Worm (Caenorhabditis elegans): ENCODE measurements around the gene srx-4.

DNA sequence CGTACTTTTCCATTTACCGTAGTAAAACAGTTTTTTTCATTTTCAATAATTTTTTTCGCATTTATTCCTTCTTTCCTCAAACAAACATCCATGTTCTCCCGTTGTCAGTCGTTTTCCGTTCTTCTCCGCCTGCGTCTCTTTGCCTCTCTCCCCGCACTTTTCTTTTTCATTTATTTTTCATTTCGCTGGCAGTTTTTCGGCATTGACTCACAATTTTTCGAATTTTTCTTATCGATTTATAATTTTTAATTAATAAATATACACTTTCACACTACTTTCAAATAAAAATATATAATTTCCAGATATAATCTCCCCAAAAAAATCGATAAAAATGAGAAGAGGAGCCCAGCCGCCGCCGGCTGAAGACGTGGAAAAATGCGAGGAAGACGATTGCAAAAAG is 5.2 kb downstream of the srx-4 start, which contains the start of gene H25P19.1:
- no peak for TF ChIP-seq nhr-6 (tag; optimal IDR thresholded peaks at IDR 0.05)
- no peak for TF ChIP-seq ztf-4 (tag; optimal IDR thresholded peaks at IDR 0.05)
- no peak for TF ChIP-seq nhr-11 (tag; optimal IDR thresholded peaks at IDR 0.05)
- TF ChIP-seq dmd-4 (tag; optimal IDR thresholded peaks at IDR 0.05): no peak
- no peak for TF ChIP-seq lin-39 (tag; optimal IDR thresholded peaks at IDR 0.05)
- no peak for TF ChIP-seq fos-1 (tag; optimal IDR thresholded peaks at IDR 0.05)
- no peak for TF ChIP-seq ama-1 (optimal IDR thresholded peaks at IDR 0.05)
- TF ChIP-seq elt-3 (tag; optimal IDR thresholded peaks at IDR 0.05): no peak
- no peak for TF ChIP-seq egl-27 (tag; optimal IDR thresholded peaks at IDR 0.05)
- no peak for TF ChIP-seq unc-39 (tag; optimal IDR thresholded peaks at IDR 0.05)
- no peak for TF ChIP-seq F13H6.1 (tag; optimal IDR thresholded peaks at IDR 0.05)
- no peak for TF ChIP-seq lsy-2 (tag; optimal IDR thresholded peaks at IDR 0.05)
